Worm (Caenorhabditis elegans): ENCODE results near the gene nhr-28.

Gene nhr-28

DNA sequence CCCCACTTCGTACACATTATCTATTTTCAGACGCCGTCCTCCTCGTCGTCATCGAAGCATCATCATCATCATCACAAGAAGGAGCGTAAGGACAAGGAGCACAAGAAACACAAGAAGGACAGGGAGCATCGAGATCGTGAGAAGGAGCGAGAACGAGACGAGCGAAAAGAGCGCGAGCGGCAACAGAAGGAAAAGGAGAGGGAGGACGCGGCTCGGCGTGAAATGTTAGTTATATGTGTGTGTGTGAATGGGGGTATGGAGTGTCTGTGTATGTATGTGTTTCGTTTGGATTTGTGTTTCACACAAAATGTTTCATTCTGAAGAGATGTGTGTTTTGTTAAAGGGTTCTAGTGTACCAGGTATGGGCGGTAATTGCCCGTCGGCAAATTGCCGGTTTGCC is 12.5 kb upstream of the nhr-28 start:
- TF ChIP-seq unc-86 (tag; optimal IDR thresholded peaks at IDR 0.05), result no peak
- peak; percentile 44 for TF ChIP-seq ceh-34 (tag; optimal IDR thresholded peaks at IDR 0.05)
- peak; percentile 6 for TF ChIP-seq tbx-2 (tag; optimal IDR thresholded peaks at IDR 0.05)
- peak; percentile 27 for TF ChIP-seq ceh-31 (tag; optimal IDR thresholded peaks at IDR 0.05)

DNA sequence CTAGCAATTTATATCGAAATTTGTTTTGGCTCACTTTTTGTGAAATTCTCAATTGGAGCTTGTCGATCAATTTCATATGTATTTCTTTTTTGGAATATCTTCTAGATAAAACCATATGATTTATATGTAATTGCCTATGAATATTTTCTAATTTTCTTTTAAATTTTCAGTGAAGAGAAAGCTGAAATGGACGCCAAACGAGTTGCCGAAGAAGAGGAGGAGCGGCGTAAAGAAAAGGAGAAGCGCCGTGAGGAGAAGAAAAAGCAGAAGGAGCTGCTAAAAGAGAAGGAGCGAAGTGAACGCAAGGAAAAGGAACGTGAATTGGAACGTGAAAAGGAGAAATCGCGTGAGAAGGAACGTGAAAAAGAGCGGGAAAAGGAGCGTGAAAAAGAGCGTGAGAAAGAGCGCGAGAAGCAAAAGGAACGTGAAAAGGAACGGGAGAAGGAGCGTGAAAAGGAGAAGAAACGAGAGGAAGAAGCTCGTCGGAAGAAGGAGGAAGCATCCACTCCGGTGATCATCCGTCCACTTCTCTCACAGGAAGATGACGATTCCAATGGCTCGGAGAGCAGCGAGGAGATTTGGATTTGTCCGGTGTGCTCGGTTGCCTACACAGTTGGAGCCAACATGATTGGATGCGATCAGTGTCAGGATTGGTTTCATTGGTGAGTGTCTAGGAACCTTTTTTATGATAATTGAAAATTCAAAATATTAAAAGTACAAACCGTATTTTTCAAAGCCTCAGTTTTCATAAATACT is 10.7 kb upstream of the nhr-28 start:
- TF ChIP-seq elt-4 (tag; optimal IDR thresholded peaks at IDR 0.05), result no peak
- TF ChIP-seq ref-2 (tag; optimal IDR thresholded peaks at IDR 0.05), result no peak
- no peak for TF ChIP-seq nhr-11 (tag; optimal IDR thresholded peaks at IDR 0.05)
- no peak for TF ChIP-seq npax-4 (tag; optimal IDR thresholded peaks at IDR 0.05)
- TF ChIP-seq nfya-1 (tag; optimal IDR thresholded peaks at IDR 0.05), result no peak
- no peak for TF ChIP-seq K02D7.2 (tag; optimal IDR thresholded peaks at IDR 0.05)
- peak; percentile 42 for TF ChIP-seq fkh-10 (GFP tag; optimal IDR thresholded peaks at IDR 0.05)
- no peak for TF ChIP-seq ceh-24 (tag; optimal IDR thresholded peaks at IDR 0.05)

DNA sequence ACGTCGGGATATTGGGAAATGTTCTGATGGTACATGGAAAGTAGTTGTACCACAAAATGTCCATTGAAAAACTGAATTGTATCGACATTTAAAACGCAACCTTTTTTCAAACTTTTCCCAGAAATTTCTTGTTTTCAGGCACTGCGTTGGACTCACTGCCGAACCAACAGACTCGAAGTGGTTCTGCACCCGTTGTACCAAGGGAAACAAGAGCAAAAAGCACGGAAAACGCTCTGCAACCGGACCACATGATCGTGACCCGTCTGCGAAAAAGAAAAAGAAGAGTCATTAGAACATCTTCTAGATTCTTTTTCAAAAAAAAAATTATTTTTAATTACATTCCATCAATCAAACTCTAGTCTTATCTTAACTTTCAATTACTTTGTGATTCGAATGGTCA is 9.5 kb upstream of the nhr-28 start:
- TF ChIP-seq fkh-10 (GFP tag; optimal IDR thresholded peaks at IDR 0.05) (peak; percentile 74), pros-1 (tag; optimal IDR thresholded peaks at IDR 0.05) (no peak)

DNA sequence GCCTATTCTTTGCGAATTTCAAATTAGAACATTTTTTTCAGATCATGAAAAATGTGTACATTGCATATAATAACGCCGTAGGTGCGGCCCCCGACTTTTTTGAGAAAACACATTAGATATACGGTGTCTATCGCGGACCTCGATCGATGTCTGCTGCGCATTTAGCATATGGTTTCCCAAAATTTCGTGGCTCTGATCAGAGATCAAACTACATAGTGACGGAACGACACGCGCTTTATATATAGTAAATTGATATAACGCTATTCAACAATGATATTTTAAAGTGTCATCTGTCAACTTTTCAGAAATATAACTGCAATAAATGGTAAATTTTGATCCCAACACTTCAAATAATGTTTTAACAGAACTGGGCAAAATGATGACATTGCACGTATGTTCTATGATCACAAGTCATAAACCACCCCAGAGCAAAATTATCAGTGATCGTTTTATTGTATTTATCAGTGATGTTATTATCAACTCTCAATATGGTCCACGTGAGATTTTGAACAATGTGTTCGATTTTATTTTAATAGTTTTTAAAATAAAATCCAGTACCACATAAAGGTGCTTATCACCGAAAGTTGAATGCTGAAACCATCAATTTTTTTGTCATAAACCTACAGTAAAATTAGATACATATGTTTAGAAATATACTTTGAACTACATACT is 8.4 kb upstream of the nhr-28 start:
- peak; percentile 73 for TF ChIP-seq elt-2 (tag; optimal IDR thresholded peaks at IDR 0.05)
- TF ChIP-seq dve-1 (tag; optimal IDR thresholded peaks at IDR 0.05), result no peak
- no peak for TF ChIP-seq ceh-48 (tag; optimal IDR thresholded peaks at IDR 0.05)
- no peak for TF ChIP-seq lim-6 (tag; optimal IDR thresholded peaks at IDR 0.05)
- no peak for TF ChIP-seq npax-4 (tag; optimal IDR thresholded peaks at IDR 0.05)
- TF ChIP-seq tbx-2 (tag; optimal IDR thresholded peaks at IDR 0.05), result no peak

DNA sequence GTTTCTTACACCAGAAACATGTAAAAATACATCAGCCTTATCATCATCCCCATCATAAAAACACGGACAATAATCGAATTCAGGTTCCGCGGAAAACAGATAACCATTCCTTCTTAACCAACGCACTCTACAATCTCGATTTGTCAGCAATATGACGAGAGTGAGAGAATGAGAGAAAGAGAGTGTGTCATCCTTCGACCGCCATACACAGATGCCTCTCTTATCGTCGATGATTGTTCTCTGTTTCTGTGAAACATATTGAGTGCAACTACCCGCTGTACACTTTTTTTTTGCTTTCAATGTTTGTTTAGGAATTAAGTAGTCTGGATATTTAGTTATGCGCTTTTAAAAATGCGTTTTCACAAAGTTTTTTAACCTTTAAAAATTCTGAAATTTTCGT is 5.8 kb upstream of the nhr-28 start:
- TF ChIP-seq pqm-1 (tag; optimal IDR thresholded peaks at IDR 0.05) (no peak), sox-2 (GFP tag; IDR thresholded peaks at IDR 0.05) (no peak), rnt-1 (tag; optimal IDR thresholded peaks at IDR 0.05) (peak; percentile 8), Y22D7AL.16 (tag; optimal IDR thresholded peaks at IDR 0.05) (no peak), elt-2 (tag; optimal IDR thresholded peaks at IDR 0.05) (peak; percentile 64), dve-1 (tag; optimal IDR thresholded peaks at IDR 0.05) (peak; percentile 19), ama-1 (optimal IDR thresholded peaks at IDR 0.05) (no peak), ahr-1 (tag; optimal IDR thresholded peaks at IDR 0.05) (no peak), dmd-4 (tag; optimal IDR thresholded peaks at IDR 0.05; ENCODE audit: borderline replicate concordance) (no peak), pha-4 (tag; optimal IDR thresholded peaks at IDR 0.05) (no peak), sdc-2 (tag; optimal IDR thresholded peaks at IDR 0.05) (no peak)

DNA sequence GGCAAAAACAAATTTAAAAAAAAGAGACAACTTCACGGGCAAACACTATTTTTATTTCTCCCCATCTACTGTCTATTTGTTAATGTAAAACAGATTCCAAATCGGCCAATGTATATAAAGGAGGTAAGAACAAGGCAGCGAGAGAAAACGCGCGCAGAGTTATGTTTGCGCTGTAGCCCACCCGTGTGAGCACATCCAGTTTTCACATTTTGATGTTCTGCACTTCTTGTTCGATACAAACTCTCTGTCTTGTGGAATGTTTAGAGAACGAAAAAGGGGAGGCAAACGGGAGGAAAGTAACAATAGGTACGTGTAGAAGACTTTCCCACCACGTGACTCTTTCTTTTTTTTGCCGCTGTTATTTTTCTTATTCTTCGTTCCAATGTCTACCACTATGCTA is 2.3 kb upstream of the nhr-28 start:
- TF ChIP-seq K09A11.1 (tag; optimal IDR thresholded peaks at IDR 0.05; ENCODE audit: insufficient read depth) (no peak), fkh-10 (GFP tag; optimal IDR thresholded peaks at IDR 0.05) (peak; percentile 77), ama-1 (optimal IDR thresholded peaks at IDR 0.05) (no peak), F13H6.1 (tag; optimal IDR thresholded peaks at IDR 0.05) (no peak), hlh-30 (tag; optimal IDR thresholded peaks at IDR 0.05; ENCODE audit: insufficient read depth) (peak; percentile 21), odd-2 (tag; optimal IDR thresholded peaks at IDR 0.05) (no peak), mec-3 (tag; optimal IDR thresholded peaks at IDR 0.05; ENCODE audit: borderline replicate concordance) (no peak)
